Worm (Caenorhabditis elegans) whole organism, L2 larva: ENCODE results near the gene wdr-46.
A peak's percentile ranks its signal among the peaks of the same experiment; 100 is the strongest.

Source experiments
- C34F6.9 ChIP-seq: fragments of 150-350 bp; optimal IDR thresholded peaks from 2 replicates; lab custom pipeline; 2014; ENCODE audit warnings: missing biosample characterization, missing genetic modification characterization
- F13H6.1 ChIP-seq: sonication (generic microtip); optimal IDR thresholded peaks from 2 replicates; lab custom pipeline; 2016; ENCODE audit warnings: missing genetic modification characterization, missing compliant biosample characterization
- Y55F3AM.14 ChIP-seq: fragments of 200-800 bp; sonication (Bioruptor generic); optimal IDR thresholded peaks from 2 replicates; lab custom pipeline; 2018; ENCODE audit warnings: mild to moderate bottlenecking, missing genetic modification characterization, missing compliant biosample characterization
- ZK546.5 ChIP-seq: sonication (generic microtip); optimal IDR thresholded peaks from 2 replicates; lab custom pipeline; 2017; ENCODE audit warnings: missing biosample characterization, missing genetic modification characterization
- alr-1 ChIP-seq: fragments of 150-350 bp; optimal IDR thresholded peaks from 2 replicates; lab custom pipeline; 2014; ENCODE audit warnings: missing biosample characterization, missing genetic modification characterization
- aly-2 ChIP-seq: fragments of 150-350 bp; optimal IDR thresholded peaks from 2 replicates; lab custom pipeline; 2014; ENCODE audit warnings: missing biosample characterization, missing genetic modification characterization
- ama-1 ChIP-seq: fragments of 150-350 bp; optimal IDR thresholded peaks from 2 replicates; lab custom pipeline; 2018; ENCODE audit warnings: inconsistent platforms
- blmp-1 ChIP-seq: sonication (generic microtip); optimal IDR thresholded peaks from 2 replicates; lab custom pipeline; 2017; ENCODE audit warnings: missing genetic modification characterization, mild to moderate bottlenecking, missing compliant biosample characterization, antibody characterized with exemption, moderate library complexity; ENCODE audit not compliant: insufficient read depth
- ceh-16 ChIP-seq: fragments of 150-350 bp; optimal IDR thresholded peaks from 2 replicates; lab custom pipeline; 2014; ENCODE audit warnings: missing biosample characterization, missing genetic modification characterization
- crh-2 ChIP-seq: sonication (generic microtip); optimal IDR thresholded peaks from 2 replicates; lab custom pipeline; 2017; ENCODE audit warnings: missing biosample characterization, missing genetic modification characterization
- dmd-4 ChIP-seq: sonication (generic microtip); optimal IDR thresholded peaks from 2 replicates; lab custom pipeline; 2017; ENCODE audit warnings: missing biosample characterization, missing genetic modification characterization
- egl-27 ChIP-seq: sonication (generic microtip); optimal IDR thresholded peaks from 3 replicates; lab custom pipeline; 2017; ENCODE audit warnings: missing biosample characterization, missing genetic modification reagents, missing genetic modification characterization
- elt-3 ChIP-seq: sonication (generic microtip); optimal IDR thresholded peaks from 2 replicates; lab custom pipeline; 2017; ENCODE audit warnings: missing biosample characterization, missing genetic modification characterization
- fos-1 ChIP-seq: fragments of 150-350 bp; optimal IDR thresholded peaks from 2 replicates; lab custom pipeline; 2014; ENCODE audit warnings: missing biosample characterization, missing genetic modification characterization
- gmeb-1 ChIP-seq: fragments of 150-350 bp; optimal IDR thresholded peaks from 2 replicates; lab custom pipeline; 2014; ENCODE audit warnings: missing biosample characterization, missing genetic modification characterization
- lin-11 ChIP-seq: fragments of 150-350 bp; sonication (generic microtip); optimal IDR thresholded peaks from 2 replicates; lab custom pipeline; 2014; ENCODE audit warnings: missing biosample characterization, missing genetic modification characterization, inconsistent platforms, mixed read lengths
- lin-39 ChIP-seq: fragments of 150-350 bp; optimal IDR thresholded peaks from 2 replicates; lab custom pipeline; 2014; ENCODE audit warnings: missing biosample characterization, missing genetic modification reagents, missing genetic modification characterization
- lsy-2 ChIP-seq, 2 experiments: fragments of 150-350 bp in 1 of 2; sonication (generic microtip) in 1 of 2; optimal IDR thresholded peaks; 2 replicates each; lab custom pipeline; 2014 to 2017; ENCODE audit warnings: missing biosample characterization in 2 of 2, missing genetic modification characterization in 2 of 2
- mab-5 ChIP-seq: fragments of 150-350 bp; optimal IDR thresholded peaks from 2 replicates; lab custom pipeline; 2014; ENCODE audit warnings: missing biosample characterization, missing genetic modification characterization
- mbf-1 ChIP-seq: sonication (generic microtip); optimal IDR thresholded peaks from 2 replicates; lab custom pipeline; 2017; ENCODE audit warnings: missing biosample characterization, missing genetic modification characterization
- mdl-1 ChIP-seq, 2 experiments: fragments of 150-350 bp in 1 of 2; sonication (generic microtip) in 1 of 2; optimal IDR thresholded peaks; 2 replicates each; lab custom pipeline; 2017; ENCODE audit warnings: missing biosample characterization in 2 of 2, missing genetic modification characterization in 2 of 2
- nhr-10 ChIP-seq: sonication (generic microtip); optimal IDR thresholded peaks from 2 replicates; lab custom pipeline; 2017; ENCODE audit warnings: missing biosample characterization, missing genetic modification characterization
- nhr-11 ChIP-seq: fragments of 150-350 bp; optimal IDR thresholded peaks from 2 replicates; lab custom pipeline; 2014; ENCODE audit warnings: missing biosample characterization, missing genetic modification characterization
- nhr-12 ChIP-seq: fragments of 150-350 bp; optimal IDR thresholded peaks from 2 replicates; lab custom pipeline; 2014; ENCODE audit warnings: missing biosample characterization, missing genetic modification characterization
- nhr-129 ChIP-seq: fragments of 150-350 bp; optimal IDR thresholded peaks from 2 replicates; lab custom pipeline; 2014; ENCODE audit warnings: missing biosample characterization, missing genetic modification characterization
- nhr-21 ChIP-seq: fragments of 150-350 bp; optimal IDR thresholded peaks from 2 replicates; lab custom pipeline; 2014; ENCODE audit warnings: missing biosample characterization, missing genetic modification characterization
- nhr-23 ChIP-seq: fragments of 150-350 bp; optimal IDR thresholded peaks from 2 replicates; lab custom pipeline; 2014; ENCODE audit warnings: missing biosample characterization, missing genetic modification reagents, missing genetic modification characterization
- nhr-237 ChIP-seq: fragments of 150-350 bp; optimal IDR thresholded peaks from 2 replicates; lab custom pipeline; 2014; ENCODE audit warnings: missing biosample characterization, missing genetic modification characterization
- nhr-77 ChIP-seq: fragments of 150-350 bp; optimal IDR thresholded peaks from 2 replicates; lab custom pipeline; 2014; ENCODE audit warnings: missing biosample characterization, missing genetic modification characterization
- peb-1 ChIP-seq: fragments of 150-350 bp; optimal IDR thresholded peaks from 2 replicates; lab custom pipeline; 2014; ENCODE audit warnings: missing biosample characterization, missing genetic modification characterization
- sem-4 ChIP-seq: fragments of 150-350 bp; optimal IDR thresholded peaks from 2 replicates; lab custom pipeline; 2014; ENCODE audit warnings: missing biosample characterization, missing genetic modification reagents, missing genetic modification characterization
- skn-1 ChIP-seq: sonication (generic microtip); optimal IDR thresholded peaks from 2 replicates; lab custom pipeline; 2017; ENCODE audit warnings: missing biosample characterization, missing genetic modification characterization
- sma-3 ChIP-seq: sonication (generic microtip); optimal IDR thresholded peaks from 2 replicates; lab custom pipeline; 2016; ENCODE audit warnings: missing genetic modification reagents, missing genetic modification characterization, missing compliant biosample characterization
- sma-9 ChIP-seq, 2 experiments: fragments of 150-350 bp in 1 of 2; sonication (generic microtip) in 1 of 2; optimal IDR thresholded peaks; 2 replicates each; lab custom pipeline; 2014 to 2016; ENCODE audit warnings: missing genetic modification characterization in 2 of 2, mild to moderate bottlenecking in 1 of 2, missing biosample characterization in 1 of 2, missing compliant biosample characterization in 1 of 2, missing genetic modification reagents in 1 of 2, moderate library complexity in 1 of 2
- snpc-4 ChIP-seq: fragments of 150-350 bp; optimal IDR thresholded peaks from 2 replicates; lab custom pipeline; 2014; ENCODE audit warnings: missing biosample characterization, missing genetic modification characterization
- unc-39 ChIP-seq: fragments of 150-350 bp; optimal IDR thresholded peaks from 2 replicates; lab custom pipeline; 2014; ENCODE audit warnings: missing biosample characterization, missing genetic modification characterization
- unc-55 ChIP-seq: fragments of 150-350 bp; sonication (generic microtip); optimal IDR thresholded peaks from 3 replicates; lab custom pipeline; 2014; ENCODE audit warnings: missing biosample characterization, missing genetic modification reagents, missing genetic modification characterization
- unc-62 ChIP-seq: fragments of 150-350 bp; optimal IDR thresholded peaks from 2 replicates; lab custom pipeline; 2014; ENCODE audit warnings: missing biosample characterization, missing genetic modification reagents, missing genetic modification characterization
- zag-1 ChIP-seq: fragments of 150-350 bp; optimal IDR thresholded peaks from 2 replicates; lab custom pipeline; 2014; ENCODE audit warnings: missing biosample characterization, missing genetic modification characterization
- ztf-1 ChIP-seq: fragments of 200-800 bp; sonication (Bioruptor generic); conservative IDR thresholded peaks from 2 replicates; pipeline ENCODE4 v1.3.6; 2022; ENCODE audit warnings: missing genetic modification characterization, missing compliant biosample characterization
- ztf-11 ChIP-seq: sonication (generic microtip); optimal IDR thresholded peaks from 2 replicates; lab custom pipeline; 2017; ENCODE audit warnings: missing biosample characterization, missing genetic modification characterization
- ztf-4 ChIP-seq: fragments of 150-350 bp; optimal IDR thresholded peaks from 2 replicates; lab custom pipeline; 2014; ENCODE audit warnings: missing biosample characterization, missing genetic modification characterization

Gene wdr-46

DNA sequence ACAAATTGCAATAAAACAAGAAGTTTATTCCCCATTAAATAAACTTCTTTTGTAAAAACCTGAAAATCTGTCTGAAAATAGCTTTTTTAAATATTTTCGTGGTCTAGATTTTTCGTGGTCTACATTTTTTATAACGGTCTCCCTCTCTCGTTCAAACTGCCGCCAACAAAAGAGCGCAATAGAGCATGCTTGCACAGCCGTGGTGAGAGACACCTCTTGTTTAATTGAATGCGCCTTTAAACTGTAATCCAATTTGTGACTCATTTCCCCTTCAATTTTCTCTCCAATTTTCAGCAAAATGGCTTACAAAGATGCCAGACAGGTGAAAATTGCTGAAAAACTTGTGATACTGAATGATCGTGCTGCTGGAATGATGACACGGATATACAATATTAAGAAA lies 32.1 kb downstream of the wdr-46 start, which contains the start of gene gex-3 (continued):
- TF ChIP-seq ceh-16 (tag; lab: Kevin White, UChicago) (peak; percentile 45), mbf-1 (tag; lab: Kevin White, UChicago) (no peak), ama-1 (peak; percentile 56), Y55F3AM.14 (GFP tag; lab: Kevin White, UChicago) (no peak), ZK546.5 (peak; percentile 73), F13H6.1 (peak; percentile 48), nhr-21 (peak; percentile 65), nhr-10 (tag; lab: Kevin White, UChicago) (no peak), lsy-2 (tag; optimal IDR thresholded peaks at IDR 0.05; lab: Kevin White, UChicago) (peak; percentile 78 to 95), snpc-4 (no peak), zag-1 (peak; percentile 63), nhr-12 (no peak), lin-11 (tag; lab: Kevin White, UChicago) (peak; percentile 79)
- TF ChIP-seq, all 48 proteins: peak for 22

DNA sequence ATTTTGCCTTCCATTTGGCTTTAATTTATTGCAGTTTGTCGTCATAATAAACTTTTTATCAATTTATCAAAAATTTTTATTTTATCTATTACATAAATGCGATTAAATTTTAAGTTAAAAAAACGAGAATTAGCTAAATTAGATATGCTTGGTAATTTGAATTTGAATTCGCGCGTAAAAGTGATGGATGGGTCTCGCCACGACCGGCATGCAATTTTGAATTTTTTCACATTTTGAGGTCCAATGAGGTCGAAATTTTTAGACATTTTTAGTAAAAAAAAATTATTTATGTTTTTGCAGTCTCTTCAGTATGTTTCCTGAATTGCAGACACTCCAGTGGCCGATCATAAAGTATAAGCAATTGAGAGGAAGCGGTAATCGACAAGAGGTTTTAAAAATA lies 36.6 kb downstream of the wdr-46 start, which contains the start of gene dsb-1:
dsb-1 (plus strand) TSS at position 301 of the 400 bp plus-strand sequence.
- no peak for TF ChIP-seq ama-1
- TF ChIP-seq zag-1 = no peak
- no peak for TF ChIP-seq dmd-4 (tag; lab: Kevin White, UChicago)
- no peak for TF ChIP-seq lin-11 (tag; lab: Kevin White, UChicago)
- no peak for TF ChIP-seq ztf-4 (tag; lab: Kevin White, UChicago)
- TF ChIP-seq gmeb-1 (tag; lab: Kevin White, UChicago) = no peak
- no peak for TF ChIP-seq ztf-11
- TF ChIP-seq nhr-77 (tag; lab: Kevin White, UChicago) = no peak
- no peak for TF ChIP-seq sem-4
- no peak for TF ChIP-seq peb-1 (tag; lab: Kevin White, UChicago)
- TF ChIP-seq elt-3 (tag; lab: Kevin White, UChicago) = no peak
- TF ChIP-seq snpc-4 = no peak
- TF ChIP-seq unc-62 (GFP tag; lab: Kevin White, UChicago) = no peak
- TF ChIP-seq crh-2 (tag; lab: Kevin White, UChicago) = no peak
- no peak for TF ChIP-seq fos-1 (tag; lab: Kevin White, UChicago)

DNA sequence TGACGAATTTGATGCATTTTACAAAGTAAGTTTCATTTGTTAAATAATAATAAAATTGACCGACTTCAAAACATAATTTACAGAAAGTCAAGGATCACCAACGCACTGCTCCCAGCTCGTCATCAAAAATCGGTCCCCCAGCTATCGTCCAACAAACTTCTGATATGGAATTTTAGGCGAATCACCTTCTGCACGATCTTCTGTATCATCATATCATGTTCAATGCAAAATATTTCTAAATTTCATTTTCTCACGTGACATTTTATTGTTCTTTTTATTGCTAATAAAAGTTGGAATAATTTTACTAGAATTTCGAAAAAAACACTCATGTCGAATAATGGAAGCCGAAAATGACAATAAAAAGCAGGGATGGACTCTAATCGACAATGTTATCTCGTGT lies 38.1 kb downstream of the wdr-46 start, which contains the start of gene acl-13:
acl-13 (plus strand) TSS at position 301 of the 400 bp plus-strand sequence.
- TF ChIP-seq peb-1 (tag; lab: Kevin White, UChicago) = no peak
- TF ChIP-seq nhr-237 (tag; lab: Kevin White, UChicago) = no peak
- TF ChIP-seq C34F6.9 (tag; lab: Kevin White, UChicago) = no peak

DNA sequence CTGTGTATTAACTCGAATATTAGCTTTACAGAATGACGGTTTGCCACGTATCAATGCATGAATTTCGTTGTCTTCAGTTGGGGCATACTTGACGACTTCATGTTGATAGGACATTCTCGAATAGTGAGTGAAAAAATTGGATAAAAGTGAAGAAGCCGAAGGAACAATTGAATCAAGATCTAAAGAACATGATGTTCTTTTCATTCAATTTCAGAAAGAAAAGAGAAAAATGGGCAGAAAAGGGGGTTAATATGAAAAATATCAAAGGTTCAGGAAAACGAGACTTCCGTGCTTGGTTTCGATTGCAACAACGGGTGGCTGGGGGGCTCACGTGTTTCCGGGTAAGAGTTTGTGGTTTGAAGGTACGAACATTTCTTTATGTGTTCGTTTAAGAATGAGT lies 42.5 kb downstream of the wdr-46 start:
- TF ChIP-seq ZK546.5 = no peak
- no peak for TF ChIP-seq lin-39 (tag; lab: Kevin White, UChicago)
- TF ChIP-seq fos-1 (tag; lab: Kevin White, UChicago) = no peak
- no peak for TF ChIP-seq sma-3 (GFP tag; lab: Kevin White, UChicago)
- no peak for TF ChIP-seq blmp-1 (tag; lab: Kevin White, UChicago)
- no peak for TF ChIP-seq F13H6.1
- TF ChIP-seq ama-1 = no peak
- TF ChIP-seq nhr-77 (tag; lab: Kevin White, UChicago) = no peak
- no peak for TF ChIP-seq alr-1 (tag; lab: Kevin White, UChicago)
- no peak for TF ChIP-seq sem-4
- TF ChIP-seq mdl-1 (tag; optimal IDR thresholded peaks at IDR 0.05; lab: Kevin White, UChicago) = no peak
- TF ChIP-seq aly-2 (tag; lab: Kevin White, UChicago) = no peak
- TF ChIP-seq nhr-23 (tag; lab: Kevin White, UChicago) = no peak
- no peak for TF ChIP-seq peb-1 (tag; lab: Kevin White, UChicago)
- TF ChIP-seq dmd-4 (tag; lab: Kevin White, UChicago) = no peak
- TF ChIP-seq egl-27 = no peak

DNA sequence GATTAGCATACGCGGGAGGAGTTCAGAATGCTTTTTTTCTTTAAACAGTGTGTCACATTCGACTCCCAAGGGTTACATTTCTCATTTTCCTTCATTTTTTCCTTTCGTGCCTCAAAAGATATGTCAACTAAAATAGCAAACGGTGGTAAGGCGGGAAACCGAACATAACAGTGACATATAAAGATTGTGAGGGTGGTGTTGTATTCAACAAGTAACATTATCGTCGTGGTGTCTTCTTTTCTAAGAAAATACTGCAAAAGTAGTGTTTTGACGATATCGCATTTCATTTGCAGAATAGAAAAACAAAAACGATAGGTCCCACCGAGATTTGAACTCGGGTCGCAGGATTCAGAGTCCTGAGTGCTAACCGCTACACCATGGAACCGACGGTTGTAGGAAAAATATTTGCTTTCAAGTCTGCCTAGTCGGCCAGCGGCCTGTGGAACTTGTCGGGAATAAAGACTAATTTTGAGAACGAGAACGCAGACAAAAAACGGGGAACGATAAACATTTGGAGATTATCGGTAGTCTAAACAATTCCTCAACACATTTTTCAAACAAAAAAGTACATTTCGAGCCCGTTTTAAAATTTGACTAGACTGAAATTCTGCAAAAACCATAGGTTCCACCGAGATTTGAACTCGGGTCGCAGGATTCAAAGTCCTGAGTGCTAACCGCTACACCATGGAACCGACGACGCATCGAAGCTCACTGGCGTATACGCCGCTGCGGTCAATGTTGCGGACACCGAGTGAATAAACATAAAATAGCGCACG lies 44.8 kb downstream of the wdr-46 start:
- TF ChIP-seq ZK546.5 (no peak), nhr-23 (tag; lab: Kevin White, UChicago) (no peak), lsy-2 (tag; optimal IDR thresholded peaks at IDR 0.05; lab: Kevin White, UChicago) (peak in 1 of 2 experiments; percentile 26), C34F6.9 (tag; lab: Kevin White, UChicago) (peak; percentile 4), ztf-4 (tag; lab: Kevin White, UChicago) (no peak), sma-3 (GFP tag; lab: Kevin White, UChicago) (peak; percentile 13), ceh-16 (tag; lab: Kevin White, UChicago) (no peak), lin-11 (tag; lab: Kevin White, UChicago) (peak; percentile 11), sma-9 (GFP tag; optimal IDR thresholded peaks at IDR 0.05; lab: Kevin White, UChicago) (peak; percentile 21), sma-9 (tag; optimal IDR thresholded peaks at IDR 0.05; lab: Kevin White, UChicago) (no peak), dmd-4 (tag; lab: Kevin White, UChicago) (no peak), nhr-11 (tag; lab: Kevin White, UChicago) (no peak), nhr-10 (tag; lab: Kevin White, UChicago) (no peak), ama-1 (no peak), nhr-129 (tag; lab: Kevin White, UChicago) (peak; percentile 58), unc-55 (GFP tag; lab: Kevin White, UChicago) (no peak), gmeb-1 (tag; lab: Kevin White, UChicago) (no peak), fos-1 (tag; lab: Kevin White, UChicago) (no peak), skn-1 (tag; lab: Kevin White, UChicago) (no peak), mab-5 (tag; lab: Kevin White, UChicago) (no peak), ztf-11 (no peak), ztf-1 (no peak), nhr-12 (no peak), unc-39 (no peak)
